Worm (Caenorhabditis elegans) whole organism, young adult: Measurements from ENCODE around the gene Y39B6A.30.

ENCODE experiments used
- F55B11.4 ChIP-seq: sonication (generic microtip); optimal IDR thresholded peaks from 2 replicates; lab custom pipeline; 2016; ENCODE audit warnings: missing compliant biosample characterization, missing genetic modification characterization, borderline replicate concordance; ENCODE audit not compliant: insufficient read depth
- bed-2 ChIP-seq: fragments of 200-800 bp; sonication (Bioruptor generic); IDR thresholded peaks from 2 replicates; pipeline ENCODE4 v1.3.6; 2022; ENCODE audit warnings: missing genetic modification reagents, missing genetic modification characterization, missing compliant biosample characterization
- ceh-100 ChIP-seq: fragments of 200-800 bp; sonication (Bioruptor generic); IDR thresholded peaks from 2 replicates; pipeline ENCODE4 v1.3.6; 2022; ENCODE audit warnings: missing genetic modification reagents, missing genetic modification characterization, missing compliant biosample characterization
- dpl-1 ChIP-seq: fragments of 150-350 bp; optimal IDR thresholded peaks from 2 replicates; lab custom pipeline; 2014; ENCODE audit warnings: missing biosample characterization, missing genetic modification reagents, missing genetic modification characterization
- egl-44 ChIP-seq: fragments of 200-800 bp; sonication (Bioruptor generic); IDR thresholded peaks from 2 replicates; pipeline ENCODE4 v1.3.6; 2022; ENCODE audit warnings: missing genetic modification reagents, missing genetic modification characterization, missing compliant biosample characterization
- hlh-26 ChIP-seq: fragments of 200-800 bp; sonication (Bioruptor generic); conservative IDR thresholded peaks from 2 replicates; pipeline ENCODE4 v1.3.6; 2022; ENCODE audit warnings: missing genetic modification reagents, missing genetic modification characterization, missing compliant biosample characterization
- unc-62 ChIP-seq: fragments of 150-350 bp; optimal IDR thresholded peaks from 2 replicates; lab custom pipeline; 2014; ENCODE audit warnings: missing biosample characterization, missing genetic modification reagents, missing genetic modification characterization

DNA sequence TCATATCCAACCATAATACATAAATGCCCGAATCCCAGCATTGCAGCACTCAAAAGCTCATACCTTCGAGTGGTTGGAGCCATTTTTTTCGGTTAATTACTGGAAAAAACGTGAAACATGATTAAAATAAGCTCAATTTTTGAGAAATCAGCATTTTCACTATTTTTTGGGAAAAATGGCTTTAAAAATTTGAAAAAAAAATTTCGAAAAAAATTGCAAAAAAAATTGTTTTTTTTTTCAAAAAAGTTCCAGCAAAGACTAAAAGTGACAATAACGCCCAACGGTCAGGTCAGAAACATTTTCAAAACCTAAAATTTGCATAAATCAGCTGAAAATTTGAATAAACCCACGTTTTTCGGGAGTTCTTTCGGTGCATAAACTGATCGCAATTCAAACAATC, 10.3 kb downstream of the Y39B6A.30 start, which contains the start of gene Y39B6A.29:
- no peak for TF ChIP-seq F55B11.4 (tag; lab: Kevin White, UChicago)
- TF ChIP-seq hlh-26: no peak
- TF ChIP-seq dpl-1 (GFP tag; lab: Kevin White, UChicago): no peak
- no peak for TF ChIP-seq unc-62 (GFP tag; lab: Kevin White, UChicago)
- TF ChIP-seq egl-44 (GFP tag; lab: Robert Waterston, UW): no peak
- no peak for TF ChIP-seq ceh-100 (GFP tag; lab: Robert Waterston, UW)
- no peak for TF ChIP-seq bed-2
